Fruit fly (Drosophila melanogaster): ENCODE data around the gene Unc-115b.

dm6 chr3R:9701897-9702296, 9.3 kb upstream of the Unc-115b start:
- no peak for TF ChIP-seq Hr78 (GFP tag; optimal IDR thresholded peaks at IDR 0.05)
- TF ChIP-seq h (GFP tag; optimal IDR thresholded peaks at IDR 0.05): no peak
- no peak for TF ChIP-seq pan (optimal IDR thresholded peaks at IDR 0.05)
- no peak for TF ChIP-seq GATAd (GFP tag; optimal IDR thresholded peaks at IDR 0.05)
- no peak for TF ChIP-seq dsf (GFP tag; optimal IDR thresholded peaks at IDR 0.05; ENCODE audit: borderline replicate concordance)
- TF ChIP-seq sv (GFP tag; optimal IDR thresholded peaks at IDR 0.05): no peak
- TF ChIP-seq psq (GFP tag; optimal IDR thresholded peaks at IDR 0.05): no peak
- no peak for TF ChIP-seq dmrt93B (GFP tag; optimal IDR thresholded peaks at IDR 0.05)
- TF ChIP-seq foxo (GFP tag; optimal IDR thresholded peaks at IDR 0.05): no peak
- TF ChIP-seq Sp1 (GFP tag; optimal IDR thresholded peaks at IDR 0.05): no peak
- no peak for TF ChIP-seq N (GFP tag; optimal IDR thresholded peaks at IDR 0.05)
- no peak for TF ChIP-seq Vsx2 (GFP tag; optimal IDR thresholded peaks at IDR 0.05; ENCODE audit: partially characterized antibody)
- TF ChIP-seq fru (GFP tag; optimal IDR thresholded peaks at IDR 0.05): no peak
